Worm (Caenorhabditis elegans) whole organism, late embryonic: ENCODE results near the gene srg-57.

ENCODE experiments used
- mec-3 ChIP-seq: sonication (generic microtip); optimal IDR thresholded peaks from 2 replicates; lab custom pipeline; 2016; ENCODE audit warnings: borderline replicate concordance, missing genetic modification characterization, missing compliant biosample characterization
- pqm-1 ChIP-seq: sonication (generic microtip); optimal IDR thresholded peaks from 2 replicates; lab custom pipeline; 2016; ENCODE audit warnings: missing genetic modification characterization, missing compliant biosample characterization

ce11 chrV:2750006-2750405 lies 15.7 kb upstream of the srg-57 start, which contains the start of gene srx-24:
- TF ChIP-seq pqm-1 (tag; lab: Kevin White, UChicago) (no peak), mec-3 (tag; lab: Kevin White, UChicago) (no peak)
